Fruit fly (Drosophila melanogaster) whole organism, larva: ENCODE results near the gene Chd1.
A peak's percentile ranks its signal among the peaks of the same experiment; 100 is the strongest.

Experiments
- noc ChIP-seq: fragments of 200-800 bp; sonication (Bioruptor generic); optimal IDR thresholded peaks from 3 replicates; lab custom pipeline; 2019; ENCODE audit warnings: missing biosample characterization, mild to moderate bottlenecking, missing genetic modification characterization, moderate library complexity

Gene Chd1

DNA sequence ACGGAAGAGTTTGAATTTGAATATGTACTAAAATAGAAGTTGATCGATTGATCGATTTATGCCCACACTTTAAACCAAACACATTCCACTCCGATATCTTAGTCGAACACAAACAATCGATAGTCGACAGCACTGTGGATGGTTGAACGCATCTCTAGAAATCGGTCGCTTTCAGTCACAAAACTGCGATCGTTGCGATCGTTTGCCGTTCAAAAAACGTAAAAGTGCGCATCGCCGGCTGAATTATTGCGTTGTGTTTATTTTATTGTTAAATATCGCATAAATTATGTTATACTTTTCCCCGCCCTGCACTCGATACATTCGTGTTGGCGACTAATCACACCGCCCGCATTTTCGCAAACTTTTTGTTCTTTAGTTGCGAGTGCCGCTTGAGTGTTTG, 11.6 kb upstream of the Chd1 start, which contains the start of gene Ccdc85:
Gene Ccdc85, plus strand, starts transcription at position 174 of the 400 bp plus-strand sequence.
- no peak for TF ChIP-seq noc (tag; lab: Kevin White, UChicago)

DNA sequence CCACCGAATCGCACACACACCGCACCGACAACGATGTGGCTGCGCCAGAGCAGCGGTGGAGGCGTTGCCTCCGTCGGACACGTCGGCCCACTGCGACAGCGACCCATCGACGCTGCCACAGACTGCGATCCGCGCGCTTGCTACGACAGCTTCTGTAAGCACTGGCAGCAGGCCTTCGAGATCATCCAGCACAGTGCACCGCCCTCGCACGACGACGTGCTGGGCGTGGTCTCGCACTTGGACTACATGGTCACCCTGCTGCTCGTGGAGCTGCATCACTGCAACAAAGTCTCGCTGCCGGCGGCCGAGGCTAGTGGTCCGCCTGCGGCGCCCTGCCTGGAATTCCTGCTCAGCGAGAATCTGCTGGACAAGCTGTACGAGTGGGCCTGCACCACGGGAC, 6.2 kb upstream of the Chd1 start:
- TF ChIP-seq noc (tag; lab: Kevin White, UChicago): no peak

DNA sequence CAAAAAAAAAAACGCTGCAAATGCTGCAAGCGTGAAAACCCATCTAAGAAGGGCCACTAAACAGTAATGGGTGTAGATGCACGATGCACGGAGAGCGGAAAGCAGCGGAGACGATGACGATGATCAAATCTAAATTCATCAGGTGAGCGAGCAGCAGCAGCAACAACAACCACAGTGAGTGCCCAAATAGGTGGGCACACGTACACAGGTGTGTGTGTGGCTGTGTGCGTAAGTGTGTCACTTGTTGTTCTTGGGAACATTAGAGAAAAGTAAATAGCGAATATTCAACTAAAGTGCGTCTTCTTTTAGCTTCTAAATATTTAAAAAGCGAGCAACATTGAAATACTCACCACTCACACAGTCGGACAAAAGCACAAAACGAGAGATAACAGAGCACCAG, 5.7 kb upstream of the Chd1 start:
- no peak for TF ChIP-seq noc (tag; lab: Kevin White, UChicago)

DNA sequence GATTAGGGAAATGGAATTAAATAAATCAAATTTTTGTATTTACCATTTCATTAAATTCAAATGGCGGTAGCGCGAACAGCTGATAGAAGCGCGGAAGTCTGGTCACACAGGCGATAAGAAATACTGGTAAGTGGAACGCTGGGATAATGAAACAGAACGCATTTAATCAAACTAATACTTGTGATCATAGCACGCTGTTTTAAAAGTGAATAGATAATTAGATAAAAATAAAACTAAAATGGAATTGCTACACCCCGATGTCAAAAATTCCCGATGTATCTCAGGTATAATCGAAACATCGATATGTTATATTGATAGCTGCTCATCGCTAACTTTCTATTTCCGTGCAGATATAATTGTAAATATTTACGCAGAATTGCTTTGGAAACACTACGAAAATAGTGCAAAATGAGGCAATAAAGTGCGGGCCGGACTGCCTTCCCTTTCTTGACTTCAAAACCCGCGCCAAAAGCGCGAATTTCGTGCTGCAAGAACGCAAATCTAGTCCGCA, 5.2 kb upstream of the Chd1 start, which contains the start of the genes okr and CG3558:
Gene okr, minus strand, starts transcription at position 96 of the 511 bp plus-strand sequence.
Gene CG3558, plus strand, starts transcription at position 207 of the 511 bp plus-strand sequence.
- TF ChIP-seq noc (tag; lab: Kevin White, UChicago): no peak

DNA sequence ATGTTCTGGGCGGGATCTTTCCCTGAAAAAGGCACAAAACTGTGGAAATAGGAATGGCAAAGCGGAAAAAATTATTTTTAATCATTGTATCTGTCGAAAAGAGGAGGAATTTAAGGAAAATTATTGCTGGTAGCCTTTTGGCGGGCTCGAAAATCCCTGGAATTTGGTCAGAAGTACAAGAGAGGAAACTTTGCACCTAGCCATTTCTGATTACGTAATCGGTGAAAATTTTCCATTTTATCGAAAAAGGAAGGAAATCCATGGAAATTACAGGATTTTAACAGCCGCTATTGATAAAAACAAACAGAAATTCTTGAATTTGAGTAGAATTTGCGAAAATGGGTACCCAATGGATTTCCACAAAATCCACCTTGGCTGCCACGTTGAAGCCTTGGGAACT, 747 bp downstream of the Chd1 start:
- TF ChIP-seq noc (tag; lab: Kevin White, UChicago): no peak

DNA sequence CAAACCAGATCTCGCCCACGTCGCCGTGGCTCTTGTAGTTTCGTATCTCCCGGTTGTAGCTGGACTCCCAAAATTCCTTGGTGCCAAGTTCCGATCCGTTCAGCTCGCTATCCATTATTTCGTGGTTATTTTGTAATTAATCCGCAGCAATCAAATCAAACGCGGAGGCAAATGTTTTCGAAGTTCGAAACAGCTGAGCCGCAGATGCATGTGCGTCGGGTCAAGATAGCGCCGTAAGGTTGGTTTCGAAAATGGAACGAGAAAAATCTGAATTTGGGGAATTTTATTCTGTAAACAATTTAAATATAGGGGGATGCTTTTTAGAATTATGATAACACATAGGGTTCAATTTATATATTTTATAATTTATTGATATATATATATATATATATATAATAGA, 8.4 kb downstream of the Chd1 start, which contains the start of gene CG9643:
Gene CG9643, minus strand, starts transcription at position 198 of the 400 bp plus-strand sequence.
- no peak for TF ChIP-seq noc (tag; lab: Kevin White, UChicago)

DNA sequence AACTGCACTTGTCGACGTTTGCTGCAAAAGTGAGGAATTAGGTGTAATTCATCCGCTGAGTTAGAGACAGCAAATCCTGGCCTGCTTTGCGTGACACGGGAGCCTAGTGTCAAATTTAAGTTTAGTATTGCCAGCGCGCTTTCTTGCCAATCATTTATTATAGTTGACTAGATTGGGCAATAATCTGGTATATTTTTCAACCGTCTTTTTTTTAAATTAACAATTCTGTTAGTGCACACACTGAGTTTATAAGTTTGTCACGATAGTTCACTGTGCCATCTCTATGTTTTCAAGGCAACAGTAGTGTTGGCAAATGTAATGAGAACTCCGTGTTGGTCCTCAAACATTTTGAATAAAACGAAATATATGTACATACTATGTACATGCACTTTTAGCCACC, 10.7 kb downstream of the Chd1 start, which contains the start of the genes CG9641 and CG3165:
Gene CG9641, minus strand, starts transcription at position 34 of the 400 bp plus-strand sequence.
Gene CG3165, plus strand, starts transcription at position 294 of the 400 bp plus-strand sequence.
- TF ChIP-seq noc (tag; lab: Kevin White, UChicago): no peak

DNA sequence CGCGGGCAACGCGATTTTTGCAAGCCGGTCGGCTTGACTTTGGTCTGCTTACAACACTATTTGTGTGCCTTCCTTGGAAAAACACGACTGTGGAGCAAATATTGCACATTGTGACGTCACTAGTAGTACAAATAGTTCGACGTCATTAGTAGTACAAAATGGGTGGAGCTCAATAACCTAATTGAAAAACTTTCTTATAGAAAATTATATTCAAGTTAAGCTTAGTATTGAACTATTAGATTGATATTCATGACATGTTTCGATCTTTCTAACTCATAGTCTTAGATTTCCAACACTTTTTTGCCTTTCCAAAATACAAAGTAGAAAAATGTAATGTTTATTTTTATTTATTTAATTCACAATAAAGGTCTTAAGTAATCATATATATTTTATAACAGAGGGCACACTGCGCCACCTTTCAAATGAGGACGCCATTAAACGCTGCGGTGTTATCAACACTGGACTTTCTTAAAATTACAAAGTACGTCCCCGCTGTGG, 15.0 kb downstream of the Chd1 start, which contains the start of the genes Rrp1 and gammaTub23C:
Gene Rrp1, minus strand, starts transcription at position 70 of the 498 bp plus-strand sequence.
Gene gammaTub23C, plus strand, starts transcription at position 453 of the 498 bp plus-strand sequence.
- peak; percentile 90 for TF ChIP-seq noc (tag; lab: Kevin White, UChicago)

DNA sequence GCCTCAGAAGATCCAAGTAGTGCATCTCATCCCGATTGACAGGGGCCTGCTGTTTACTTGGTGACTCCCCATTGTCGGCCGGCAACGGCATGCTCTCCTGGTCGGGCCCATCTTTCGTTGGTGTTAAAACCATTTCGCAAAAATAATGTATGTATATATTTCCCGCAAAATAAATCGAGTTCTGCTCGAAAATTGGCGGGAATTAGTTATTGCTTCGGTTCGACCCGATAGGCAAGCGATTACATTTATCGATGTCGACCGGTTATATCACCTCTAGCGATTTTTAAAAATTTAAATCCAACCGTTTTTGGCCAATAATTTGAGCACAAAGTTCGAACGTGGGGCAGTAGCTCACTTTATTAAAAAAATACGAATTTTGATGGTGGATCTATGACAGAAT, 18.1 kb downstream of the Chd1 start, which contains the start of gene Ts:
Gene Ts, minus strand, starts transcription at position 201 of the 400 bp plus-strand sequence.
- no peak for TF ChIP-seq noc (tag; lab: Kevin White, UChicago)

DNA sequence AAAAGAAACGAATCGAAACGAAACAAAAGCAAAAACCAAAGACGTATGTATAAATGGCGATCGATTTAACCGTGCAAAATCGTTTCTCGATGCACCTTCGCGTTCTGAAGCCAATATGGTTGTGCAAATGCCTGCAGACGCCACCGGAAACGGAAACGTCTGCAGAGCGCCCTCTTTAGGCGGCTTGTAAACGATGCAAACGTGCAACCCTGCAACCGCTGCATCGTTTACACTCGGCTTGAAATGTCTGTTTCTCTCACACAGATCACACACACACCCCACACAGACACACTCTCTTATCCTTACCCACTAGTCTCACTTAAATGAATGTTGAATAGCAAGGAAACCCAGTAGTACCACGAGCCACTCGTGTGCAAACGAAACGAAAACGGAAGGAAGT, 20.6 kb downstream of the Chd1 start:
- no peak for TF ChIP-seq noc (tag; lab: Kevin White, UChicago)

DNA sequence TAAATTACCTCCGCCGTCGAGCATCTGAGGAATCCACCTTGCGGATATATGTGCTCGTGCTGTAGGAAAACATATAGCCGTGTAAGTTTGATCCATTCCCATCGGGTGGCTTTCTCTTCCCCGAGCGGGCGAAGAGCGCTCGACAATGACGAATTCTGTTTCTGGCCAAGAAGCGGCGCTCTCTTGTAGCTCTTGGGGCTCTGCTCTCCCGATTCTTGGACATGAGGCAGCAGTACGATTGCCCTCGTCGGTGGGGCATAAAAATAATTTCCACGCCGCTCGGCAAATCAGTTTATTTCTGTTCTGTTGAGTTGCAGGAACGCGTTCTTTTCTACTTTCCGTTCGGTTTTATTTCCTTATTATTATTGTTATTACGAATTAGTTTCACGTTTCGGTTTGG, 28.7 kb downstream of the Chd1 start:
- TF ChIP-seq noc (tag; lab: Kevin White, UChicago): no peak

DNA sequence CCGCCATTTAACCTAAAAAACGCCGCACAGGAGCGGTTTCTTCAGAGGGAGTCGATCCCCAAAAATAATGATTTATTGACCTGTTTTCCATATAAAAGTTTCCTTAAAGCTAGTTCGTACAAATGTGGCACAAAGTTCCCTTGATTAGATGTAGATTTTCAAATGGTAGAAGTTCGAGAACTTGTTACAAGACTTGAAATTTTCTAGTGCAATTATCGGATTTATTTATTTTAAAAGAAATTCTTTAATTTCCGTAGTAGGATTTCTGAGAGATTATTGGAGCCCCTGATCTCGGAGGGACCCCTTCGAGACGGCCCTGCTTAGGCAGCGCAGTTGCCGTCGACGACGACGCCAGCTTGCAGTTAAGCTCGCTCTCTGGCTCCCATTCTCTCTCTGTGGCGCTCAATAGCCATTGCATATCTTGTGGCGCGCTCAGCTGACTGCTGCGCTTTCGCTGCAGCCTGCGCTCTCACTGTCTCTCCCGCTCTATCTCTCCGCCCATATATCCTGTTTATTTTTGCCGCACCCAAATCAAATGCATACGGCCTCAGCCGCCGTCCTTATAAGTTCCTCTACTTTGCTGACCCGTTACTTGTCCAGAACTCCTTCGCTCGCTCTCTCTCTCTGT, 29.9 kb downstream of the Chd1 start:
- TF ChIP-seq noc (tag; lab: Kevin White, UChicago): no peak

DNA sequence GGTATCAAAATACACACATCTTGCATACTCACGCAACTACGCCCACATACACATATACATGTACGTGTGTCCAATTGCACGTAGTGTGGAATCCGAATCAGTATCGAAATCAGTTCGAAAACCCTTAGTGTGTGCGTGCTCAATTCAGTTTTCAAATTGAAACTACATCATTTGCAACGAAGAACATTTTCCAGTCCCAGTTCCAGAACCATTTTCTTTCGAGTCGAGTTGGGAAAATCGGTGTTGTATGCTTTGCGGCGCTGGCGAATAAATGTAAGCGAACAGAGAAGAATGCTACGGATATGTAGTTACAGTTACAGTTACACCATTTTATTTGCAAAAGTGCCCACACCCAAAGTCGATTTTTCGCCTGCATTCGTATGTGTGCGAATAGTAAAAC, 30.5 kb downstream of the Chd1 start:
- no peak for TF ChIP-seq noc (tag; lab: Kevin White, UChicago)

DNA sequence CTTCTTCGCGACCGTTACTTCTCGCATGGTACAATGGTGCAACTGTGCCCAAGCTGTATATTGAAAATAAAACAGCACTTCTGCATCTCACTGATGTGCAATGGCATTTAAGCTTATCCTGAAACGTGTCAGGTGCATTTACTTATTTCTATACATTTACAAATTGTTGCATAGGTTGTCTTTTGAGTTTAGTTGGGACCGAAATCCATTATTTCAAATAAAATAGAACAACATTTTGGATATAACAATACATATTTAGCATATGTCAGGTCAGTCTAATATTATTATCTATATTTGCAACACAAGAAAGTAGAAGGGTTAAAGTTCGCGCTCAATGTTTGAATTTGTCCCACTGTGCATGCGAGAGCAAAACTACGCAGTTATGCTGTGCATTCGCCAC, 31.2 kb downstream of the Chd1 start:
- no peak for TF ChIP-seq noc (tag; lab: Kevin White, UChicago)

DNA sequence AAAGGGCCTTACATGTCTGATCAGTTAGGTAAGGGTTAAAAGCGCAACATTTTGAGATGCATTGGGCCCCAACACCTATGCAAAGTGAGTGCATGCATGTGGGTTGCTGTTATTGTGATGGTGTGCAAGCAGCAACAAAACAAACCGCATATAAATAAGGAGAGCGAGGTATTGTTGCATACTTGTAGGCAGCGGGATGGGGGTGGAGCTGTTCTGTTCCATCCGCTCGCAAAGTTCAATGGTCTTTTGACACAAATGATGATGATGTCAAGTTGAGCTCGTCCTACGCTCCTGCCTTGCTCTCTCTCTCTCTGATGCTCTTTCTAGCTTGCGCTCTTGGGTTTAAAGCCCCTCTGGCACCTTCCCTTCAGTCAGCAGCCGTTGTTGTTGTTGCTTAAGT, 31.9 kb downstream of the Chd1 start:
- TF ChIP-seq noc (tag; lab: Kevin White, UChicago): no peak

DNA sequence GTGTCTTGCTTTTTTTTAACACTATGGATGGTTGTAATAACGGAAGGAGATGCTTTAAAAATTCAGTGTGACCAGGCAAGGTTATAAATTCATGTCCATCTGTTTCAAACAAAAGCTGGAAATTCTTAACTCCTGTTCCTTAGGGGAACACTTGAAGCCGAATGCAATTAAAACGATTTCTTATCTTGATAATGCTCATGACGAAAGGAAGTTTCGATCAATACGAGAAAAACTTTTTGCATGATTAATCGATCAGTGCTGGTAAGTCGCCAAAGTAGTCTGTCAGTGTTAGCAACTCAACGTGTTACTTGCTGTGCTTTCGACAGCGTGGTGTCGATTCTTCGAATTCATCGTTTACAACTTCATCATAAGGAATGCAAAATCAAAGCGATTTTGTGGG, 33.1 kb downstream of the Chd1 start, which contains the start of gene Rbp9:
Gene Rbp9, plus strand, starts transcription at position 291 of the 400 bp plus-strand sequence.
- TF ChIP-seq noc (tag; lab: Kevin White, UChicago): no peak
